Worm (Caenorhabditis elegans): Measurements from ENCODE around the gene snf-7.

DNA sequence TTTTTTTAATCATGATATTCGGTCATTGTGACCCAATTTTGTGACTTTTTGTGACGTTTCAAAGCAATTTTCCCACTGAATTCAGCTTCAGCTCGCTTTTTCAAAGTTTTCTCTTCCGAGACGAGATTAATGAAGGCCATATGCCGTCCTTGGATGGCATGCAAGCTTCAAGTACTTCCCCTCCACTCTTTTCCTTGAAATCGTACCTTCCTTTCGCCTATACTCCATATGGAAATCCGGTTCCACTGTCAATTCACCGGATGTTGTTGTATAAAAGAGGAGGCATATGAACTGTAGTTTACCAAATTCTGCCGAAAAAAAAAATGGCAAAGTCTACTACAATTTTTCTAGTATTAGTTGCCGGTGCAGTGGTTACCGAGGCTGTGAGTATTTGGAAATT, 24.5 kb upstream of the snf-7 start, which contains the start of gene ZK1010.4:
- TF ChIP-seq flt-1 (GFP tag; IDR thresholded peaks at IDR 0.05) (no peak), med-1 (GFP tag; optimal IDR thresholded peaks at IDR 0.05; ENCODE audit: insufficient read depth) (no peak), klf-2 (GFP tag; conservative IDR thresholded peaks at IDR 0.05) (no peak), ref-1 (GFP tag; conservative IDR thresholded peaks at IDR 0.05) (no peak), ztf-29 (GFP tag; IDR thresholded peaks at IDR 0.05) (no peak), ztf-23 (GFP tag; IDR thresholded peaks at IDR 0.05) (no peak), tab-1 (GFP tag; IDR thresholded peaks at IDR 0.05) (no peak), T22C8.4 (GFP tag; IDR thresholded peaks at IDR 0.05) (no peak), cog-1 (tag; optimal IDR thresholded peaks at IDR 0.05) (no peak)
